Fruit fly (Drosophila melanogaster) whole organism, embryonic: ENCODE data around the gene srl.

ENCODE experiments used
- B-H1 ChIP-seq: fragments of 200-800 bp; sonication (Bioruptor generic); IDR thresholded peaks from 3 replicates; pipeline ENCODE4 v1.3.6; 2022; ENCODE audit warnings: missing biosample characterization, missing genetic modification characterization
- CG10565 ChIP-seq: fragments of 200-800 bp; sonication (Bioruptor generic); optimal IDR thresholded peaks from 3 replicates; lab custom pipeline; 2016; ENCODE audit warnings: missing biosample characterization, mild to moderate bottlenecking, missing genetic modification characterization
- CG12236 ChIP-seq: fragments of 200-800 bp; sonication (Bioruptor generic); optimal IDR thresholded peaks from 2 replicates; lab custom pipeline; 2016; ENCODE audit warnings: missing biosample characterization, missing genetic modification characterization
- CG14441 ChIP-seq: fragments of 200-800 bp; sonication (Bioruptor generic); IDR thresholded peaks from 2 replicates; pipeline ENCODE4 v1.3.6; 2022; ENCODE audit warnings: missing biosample characterization, missing genetic modification characterization
- CG15479 ChIP-seq: fragments of 200-800 bp; sonication (Bioruptor generic); optimal IDR thresholded peaks from 3 replicates; lab custom pipeline; 2019; ENCODE audit warnings: missing biosample characterization, mild to moderate bottlenecking, missing genetic modification characterization, moderate library complexity
- CG15514 ChIP-seq: fragments of 200-800 bp; sonication (Bioruptor generic); optimal IDR thresholded peaks from 3 replicates; lab custom pipeline; 2017; ENCODE audit warnings: missing biosample characterization, missing genetic modification characterization, mild to moderate bottlenecking, moderate library complexity, missing genetic modification reagents
- CG17912 ChIP-seq: fragments of 200-800 bp; sonication (Bioruptor generic); optimal IDR thresholded peaks from 2 replicates; lab custom pipeline; 2018; ENCODE audit warnings: missing biosample characterization, mild to moderate bottlenecking, missing genetic modification characterization
- CG1792 ChIP-seq: fragments of 200-800 bp; sonication (Bioruptor generic); optimal IDR thresholded peaks from 2 replicates; lab custom pipeline; 2016; ENCODE audit warnings: missing biosample characterization, missing genetic modification characterization
- CG18262 ChIP-seq: fragments of 200-800 bp; optimal IDR thresholded peaks from 3 replicates; lab custom pipeline; 2019; ENCODE audit warnings: missing biosample characterization, mild to moderate bottlenecking, missing genetic modification characterization, moderate library complexity
- CG18599 ChIP-seq: fragments of 200-800 bp; sonication (Bioruptor generic); optimal IDR thresholded peaks from 3 replicates; lab custom pipeline; 2017; ENCODE audit warnings: missing biosample characterization, missing genetic modification characterization, mild to moderate bottlenecking, moderate library complexity, missing genetic modification reagents
- CG2120 ChIP-seq: fragments of 200-800 bp; sonication (Bioruptor generic); optimal IDR thresholded peaks from 3 replicates; lab custom pipeline; 2016; ENCODE audit warnings: missing biosample characterization, missing genetic modification characterization
- CG2678 ChIP-seq: fragments of 200-800 bp; sonication (Bioruptor generic); optimal IDR thresholded peaks from 3 replicates; lab custom pipeline; 2019; ENCODE audit warnings: missing biosample characterization, mild to moderate bottlenecking, missing genetic modification characterization, moderate library complexity
- CG30431 ChIP-seq: fragments of 200-800 bp; sonication (Bioruptor generic); optimal IDR thresholded peaks from 2 replicates; lab custom pipeline; 2017; ENCODE audit warnings: missing biosample characterization, missing genetic modification characterization
- CG31441 ChIP-seq: fragments of 200-800 bp; sonication (Bioruptor generic); IDR thresholded peaks from 2 replicates; pipeline ENCODE4 v1.3.6; 2022; ENCODE audit warnings: missing biosample characterization, missing genetic modification characterization
- CG34224 ChIP-seq: fragments of 200-800 bp; sonication (Bioruptor generic); IDR thresholded peaks from 3 replicates; pipeline ENCODE4 v1.3.6; 2022; ENCODE audit warnings: missing biosample characterization, missing genetic modification characterization; ENCODE audit not compliant: partially characterized antibody
- CG3838 ChIP-seq: fragments of 200-800 bp; sonication (Bioruptor generic); optimal IDR thresholded peaks from 3 replicates; lab custom pipeline; 2016; ENCODE audit warnings: missing biosample characterization, missing genetic modification characterization
- CG3847 ChIP-seq: fragments of 200-800 bp; sonication (Bioruptor generic); IDR thresholded peaks from 2 replicates; pipeline ENCODE4 v1.3.6; 2022; ENCODE audit warnings: missing biosample characterization, missing genetic modification characterization
- CG42726 ChIP-seq: fragments of 200-800 bp; sonication (Bioruptor generic); IDR thresholded peaks from 2 replicates; pipeline ENCODE4 v1.3.6; 2022; ENCODE audit warnings: missing biosample characterization, missing genetic modification characterization; ENCODE audit not compliant: partially characterized antibody
- CG4328 ChIP-seq: fragments of 200-800 bp; sonication (Bioruptor generic); optimal IDR thresholded peaks from 3 replicates; lab custom pipeline; 2017; ENCODE audit warnings: missing biosample characterization, missing genetic modification reagents, missing genetic modification characterization
- CG4360 ChIP-seq: fragments of 200-800 bp; sonication (Bioruptor generic); IDR thresholded peaks from 2 replicates; pipeline ENCODE4 v1.3.6; 2022; ENCODE audit warnings: missing biosample characterization, missing genetic modification characterization
- CG6175 ChIP-seq: fragments of 200-800 bp; sonication (Bioruptor generic); IDR thresholded peaks from 3 replicates; pipeline ENCODE4 v1.3.6; 2022; ENCODE audit warnings: missing biosample characterization, missing genetic modification characterization
- CG6791 ChIP-seq: fragments of 200-800 bp; sonication (Bioruptor generic); IDR thresholded peaks from 3 replicates; pipeline ENCODE4 v1.3.6; 2022; ENCODE audit warnings: missing biosample characterization, missing genetic modification characterization; ENCODE audit not compliant: partially characterized antibody
- CG7963 ChIP-seq: fragments of 200-800 bp; sonication (Bioruptor generic); IDR thresholded peaks from 3 replicates; pipeline ENCODE4 v1.3.6; 2022; ENCODE audit warnings: missing biosample characterization, missing genetic modification characterization; ENCODE audit not compliant: partially characterized antibody
- CG9437 ChIP-seq: fragments of 200-800 bp; sonication (Bioruptor generic); optimal IDR thresholded peaks from 2 replicates; lab custom pipeline; 2018; ENCODE audit warnings: missing biosample characterization, mild to moderate bottlenecking, missing genetic modification characterization
- CG9797 ChIP-seq: fragments of 200-800 bp; sonication (Bioruptor generic); optimal IDR thresholded peaks from 3 replicates; lab custom pipeline; 2018; ENCODE audit warnings: missing biosample characterization, mild to moderate bottlenecking, missing genetic modification characterization
- CG9932 ChIP-seq: fragments of 200-800 bp; sonication (Bioruptor generic); IDR thresholded peaks from 2 replicates; pipeline ENCODE4 v1.3.6; 2022; ENCODE audit warnings: missing biosample characterization, missing genetic modification characterization
- Gug ChIP-seq: fragments of 200-800 bp; sonication (Bioruptor generic); IDR thresholded peaks from 4 replicates; pipeline ENCODE4 v1.3.6; 2022; ENCODE audit warnings: missing biosample characterization, missing genetic modification characterization
- Hr78 ChIP-seq, 2 experiments: fragments of 200-800 bp in 1 of 2; fragments of >200 bp in 1 of 2; sonication (Bioruptor generic) in 1 of 2; optimal IDR thresholded peaks; 2 replicates each; lab custom pipeline; 2017 to 2019; ENCODE audit warnings: missing biosample characterization in 2 of 2, missing genetic modification characterization in 2 of 2, mild to moderate bottlenecking in 1 of 2, moderate library complexity in 1 of 2
- NFAT ChIP-seq: fragments of 200-800 bp; sonication (Bioruptor generic); IDR thresholded peaks from 2 replicates; pipeline ENCODE4 v1.3.6; 2022; ENCODE audit warnings: missing biosample characterization, missing genetic modification characterization
- Nf-YC ChIP-seq: fragments of 200-800 bp; optimal IDR thresholded peaks from 3 replicates; lab custom pipeline; 2019; ENCODE audit warnings: missing biosample characterization, mild to moderate bottlenecking, missing genetic modification characterization, moderate library complexity
- Scr ChIP-seq: fragments of 200-800 bp; sonication (Bioruptor generic); IDR thresholded peaks from 2 replicates; pipeline ENCODE4 v1.3.6; 2022; ENCODE audit warnings: missing biosample characterization, missing genetic modification characterization; ENCODE audit not compliant: partially characterized antibody
- Spps ChIP-seq: fragments of 200-800 bp; sonication (Bioruptor generic); optimal IDR thresholded peaks from 2 replicates; lab custom pipeline; 2018; ENCODE audit warnings: missing biosample characterization, mild to moderate bottlenecking, missing genetic modification characterization
- amos ChIP-seq: fragments of 200-800 bp; sonication (Bioruptor generic); IDR thresholded peaks from 2 replicates; pipeline ENCODE4 v1.3.6; 2022; ENCODE audit warnings: missing biosample characterization, missing genetic modification characterization; ENCODE audit not compliant: partially characterized antibody
- br ChIP-seq: fragments of >200 bp; optimal IDR thresholded peaks from 2 replicates; lab custom pipeline; 2017
- ci ChIP-seq: fragments of 200-800 bp; sonication (Bioruptor generic); IDR thresholded peaks from 3 replicates; pipeline ENCODE4 v1.3.6; 2022; ENCODE audit warnings: missing biosample characterization, missing genetic modification characterization
- croc ChIP-seq: fragments of 200-800 bp; sonication (Bioruptor generic); conservative IDR thresholded peaks from 3 replicates; pipeline ENCODE4 v1.3.6; 2022; ENCODE audit warnings: missing biosample characterization, missing genetic modification characterization
- ewg ChIP-seq: fragments of 200-800 bp; sonication (Bioruptor generic); optimal IDR thresholded peaks from 3 replicates; lab custom pipeline; 2017; ENCODE audit warnings: mild to moderate bottlenecking, missing biosample characterization, missing genetic modification reagents, missing genetic modification characterization
- fu2 ChIP-seq: fragments of 200-800 bp; sonication (Bioruptor generic); optimal IDR thresholded peaks from 2 replicates; lab custom pipeline; 2016; ENCODE audit warnings: missing biosample characterization, missing genetic modification characterization
- grau ChIP-seq: fragments of 200-800 bp; optimal IDR thresholded peaks from 3 replicates; lab custom pipeline; 2019; ENCODE audit warnings: missing biosample characterization, mild to moderate bottlenecking, missing genetic modification characterization, moderate library complexity
- mld ChIP-seq: fragments of 200-800 bp; sonication (Bioruptor generic); IDR thresholded peaks from 3 replicates; pipeline ENCODE4 v1.3.6; 2022; ENCODE audit warnings: missing biosample characterization, missing genetic modification characterization; ENCODE audit not compliant: partially characterized antibody
- phol ChIP-seq: fragments of 200-800 bp; sonication (Bioruptor generic); optimal IDR thresholded peaks from 3 replicates; lab custom pipeline; 2018; ENCODE audit warnings: missing biosample characterization, mild to moderate bottlenecking, missing genetic modification characterization, moderate library complexity
- slbo ChIP-seq: fragments of 200-800 bp; sonication (Bioruptor generic); IDR thresholded peaks from 2 replicates; pipeline ENCODE4 v1.3.6; 2022; ENCODE audit warnings: missing biosample characterization, missing genetic modification characterization
- ssp ChIP-seq: fragments of 200-800 bp; sonication (Bioruptor generic); IDR thresholded peaks from 2 replicates; pipeline ENCODE4 v1.3.6; 2022; ENCODE audit warnings: missing biosample characterization, missing genetic modification characterization
- tin ChIP-seq: fragments of 200-800 bp; sonication (Bioruptor generic); optimal IDR thresholded peaks from 3 replicates; lab custom pipeline; 2016; ENCODE audit warnings: missing biosample characterization, missing genetic modification characterization
- vnd ChIP-seq: fragments of 200-800 bp; sonication (Bioruptor generic); IDR thresholded peaks from 3 replicates; pipeline ENCODE4 v1.3.6; 2022; ENCODE audit warnings: missing biosample characterization, missing genetic modification characterization; ENCODE audit not compliant: partially characterized antibody
- vvl ChIP-seq: fragments of 200-800 bp; sonication (Bioruptor generic); IDR thresholded peaks from 2 replicates; pipeline ENCODE4 v1.3.6; 2022; ENCODE audit warnings: missing biosample characterization, missing genetic modification characterization
- zen2 ChIP-seq: fragments of 200-800 bp; sonication (Bioruptor generic); IDR thresholded peaks from 3 replicates; pipeline ENCODE4 v1.3.6; 2022; ENCODE audit warnings: missing biosample characterization, missing genetic modification characterization; ENCODE audit not compliant: partially characterized antibody
- zfh2 ChIP-seq: fragments of 200-800 bp; sonication (Bioruptor generic); optimal IDR thresholded peaks from 2 replicates; lab custom pipeline; 2016; ENCODE audit warnings: missing biosample characterization, missing genetic modification characterization

srl gene

DNA sequence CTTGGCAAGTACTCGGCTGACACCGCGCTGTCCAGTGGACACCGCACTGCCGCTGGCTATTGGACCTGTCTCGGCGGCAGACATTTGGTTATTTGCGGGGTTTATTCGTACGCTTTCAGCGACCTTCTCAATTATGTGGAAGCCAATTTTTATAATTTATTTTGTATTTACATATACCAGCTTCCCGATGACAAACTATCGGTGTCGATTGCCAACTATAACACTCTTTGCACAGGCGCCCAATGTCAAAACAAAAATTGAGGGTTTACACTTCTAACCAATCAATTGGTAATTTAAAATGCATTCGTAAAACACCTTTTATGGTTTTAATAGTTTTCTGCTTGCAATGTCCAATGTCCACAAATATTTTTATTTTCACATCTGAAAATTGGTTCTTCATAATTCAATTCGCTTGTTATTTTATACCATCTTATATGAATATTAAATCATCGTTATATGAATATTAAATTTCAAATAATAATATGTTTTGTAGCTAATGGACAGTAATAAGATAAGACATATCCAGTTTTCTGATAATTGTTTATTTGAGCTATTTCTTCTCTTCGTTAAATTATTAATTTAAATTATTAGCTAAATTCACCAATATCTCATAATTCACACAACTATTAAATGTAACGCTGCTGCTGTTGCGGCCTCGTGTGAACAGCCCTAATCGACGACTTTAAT, 29.2 kb downstream of the srl start (continued):
- TF ChIP-seq NFAT (GFP tag; lab: Robert Waterston, UW) (peak; percentile 57; the same call in 1 of the 2 replicates), croc (GFP tag; lab: Robert Waterston, UW) (no peak), zfh2 (GFP tag; lab: Kevin White, UChicago) (peak; percentile 12), br (no peak), Gug (GFP tag; lab: Robert Waterston, UW) (0 out of 4 replicates have a peak, but pooled peaks have one; percentile 29), CG15479 (GFP tag; lab: Kevin White, UChicago) (no peak), CG12236 (GFP tag; lab: Kevin White, UChicago) (no peak), CG30431 (GFP tag; lab: Kevin White, UChicago) (no peak), CG2120 (GFP tag; lab: Kevin White, UChicago) (peak; percentile 26), CG9437 (peak; percentile 38), ewg (peak; percentile 41), Hr78 (GFP tag; optimal IDR thresholded peaks at IDR 0.05; lab: Kevin White, UChicago) (peak in 1 of 2 experiments; percentile 37), Spps (no peak), CG10565 (no peak), CG31441 (peak; percentile 55; the same call in 1 of the 2 replicates), B-H1 (GFP tag; lab: Robert Waterston, UW) (no peak), tin (GFP tag; lab: Kevin White, UChicago) (peak; percentile 19), CG34224 (GFP tag; lab: Robert Waterston, UW) (peak; percentile 10; the same call in 1 of the 3 replicates), CG6175 (GFP tag; lab: Robert Waterston, UW) (no peak), CG14441 (GFP tag; lab: Robert Waterston, UW) (no peak), CG4328 (GFP tag; lab: Kevin White, UChicago) (no peak), CG18599 (GFP tag; lab: Kevin White, UChicago) (no peak), CG6791 (GFP tag; lab: Robert Waterston, UW) (peak; percentile 56; the same call in 2 of the 3 replicates), vvl (GFP tag; lab: Robert Waterston, UW) (peak; percentile 63), CG9932 (GFP tag; lab: Robert Waterston, UW) (peak; percentile 64), CG1792 (GFP tag; lab: Kevin White, UChicago) (no peak), amos (peak; percentile 51), mld (GFP tag; lab: Robert Waterston, UW) (no peak), CG3838 (GFP tag; lab: Kevin White, UChicago) (no peak), ci (GFP tag; lab: Robert Waterston, UW) (peak; percentile 31; the same call in 1 of the 3 replicates), zen2 (GFP tag; lab: Robert Waterston, UW) (no peak), CG17912 (no peak), CG9797 (no peak), CG15514 (GFP tag; lab: Kevin White, UChicago) (peak; percentile 1), fu2 (GFP tag; lab: Kevin White, UChicago) (no peak), ssp (GFP tag; lab: Robert Waterston, UW) (peak; percentile 98), vnd (GFP tag; lab: Robert Waterston, UW) (no peak; the same call in 2 of the 3 replicates), CG7963 (GFP tag; lab: Robert Waterston, UW) (no peak), grau (tag; lab: Kevin White, UChicago) (peak; percentile 30), CG18262 (tag; lab: Kevin White, UChicago) (peak; percentile 49), CG2678 (tag; lab: Kevin White, UChicago) (peak; percentile 21), Scr (GFP tag; lab: Robert Waterston, UW) (no peak; the same call in 1 of the 2 replicates), phol (tag; lab: Kevin White, UChicago) (peak; percentile 64), CG42726 (GFP tag; lab: Robert Waterston, UW) (0 out of 2 replicates have a peak, but pooled peaks have one; percentile 44), slbo (GFP tag; lab: Robert Waterston, UW) (peak; percentile 61), Nf-YC (tag; lab: Kevin White, UChicago) (peak; percentile 2), CG4360 (GFP tag; lab: Robert Waterston, UW) (no peak), CG3847 (GFP tag; lab: Robert Waterston, UW) (0 out of 2 replicates have a peak, but pooled peaks have one; percentile 22)
